Fruit fly (Drosophila melanogaster): ENCODE data around the gene CG7402.

DNA sequence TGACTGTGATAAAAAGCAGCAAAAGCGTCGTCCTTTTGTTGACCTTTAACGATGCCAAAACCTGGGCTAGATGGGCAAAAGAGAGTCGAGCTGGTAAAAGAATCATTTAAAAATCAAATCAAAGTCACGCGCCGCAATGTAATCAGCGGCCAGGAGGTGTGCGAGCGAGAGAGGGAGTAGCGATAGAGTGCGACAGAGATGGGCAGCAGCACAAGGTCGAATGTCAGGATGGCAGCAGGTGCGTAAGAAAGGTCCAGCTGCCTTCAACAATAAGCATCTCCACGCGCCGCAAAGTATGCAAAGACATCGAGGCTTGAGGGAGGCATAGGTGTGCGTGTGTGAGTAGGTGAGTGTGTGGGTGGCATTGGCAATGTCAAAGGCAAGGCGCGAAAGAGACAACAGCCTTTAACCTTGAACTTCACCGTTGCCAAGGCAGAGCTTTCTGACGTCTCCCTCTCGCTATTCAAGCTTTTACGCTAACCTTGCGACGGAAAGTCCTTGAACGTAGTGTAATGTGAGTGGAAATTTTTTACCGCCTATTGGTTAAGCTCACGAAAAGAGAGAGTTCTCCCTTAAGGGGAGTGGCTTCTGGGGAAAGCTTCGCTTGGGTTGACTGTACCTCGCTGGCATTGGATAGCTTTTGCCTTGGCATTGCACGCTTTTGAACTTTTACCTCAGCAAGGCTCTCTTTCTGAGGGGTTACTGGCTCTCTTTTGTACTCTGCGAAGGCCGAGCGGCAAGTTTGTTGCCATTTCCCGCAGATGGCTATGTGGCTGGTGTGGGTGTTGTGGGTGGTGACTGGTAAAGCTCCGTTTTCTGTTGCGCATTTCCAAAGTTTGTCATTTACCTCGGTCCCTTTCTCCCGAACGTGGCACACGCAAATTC is 42.4 kb downstream of the CG7402 start:
- no peak for TF ChIP-seq OdsH (GFP tag; optimal IDR thresholded peaks at IDR 0.05)
- no peak for TF ChIP-seq pdm3 (GFP tag; optimal IDR thresholded peaks at IDR 0.05)
- no peak for TF ChIP-seq net (GFP tag; optimal IDR thresholded peaks at IDR 0.05)
- TF ChIP-seq CG16779 (tag; optimal IDR thresholded peaks at IDR 0.05), result no peak
